Fruit fly (Drosophila melanogaster) Kc167 (cell line): Measurements from ENCODE around the gene CG17440.

Source experiments
- Sin3A ChIP-seq: fragments of >200 bp; optimal IDR thresholded peaks from 2 replicates; lab custom pipeline; 2018; ENCODE audit warnings: missing external identifiers
- h ChIP-seq: fragments of >200 bp; optimal IDR thresholded peaks from 3 replicates; lab custom pipeline; 2018; ENCODE audit warnings: missing external identifiers
- insv ChIP-seq: fragments of >200 bp; optimal IDR thresholded peaks from 3 replicates; lab custom pipeline; 2018; ENCODE audit warnings: missing external identifiers
- psq ChIP-seq: fragments of >200 bp; optimal IDR thresholded peaks from 2 replicates; lab custom pipeline; 2017; ENCODE audit warnings: missing external identifiers
- ttk ChIP-seq: sonication (Bioruptor generic); optimal IDR thresholded peaks from 2 replicates; lab custom pipeline; 2017; ENCODE audit warnings: missing external identifiers

DNA sequence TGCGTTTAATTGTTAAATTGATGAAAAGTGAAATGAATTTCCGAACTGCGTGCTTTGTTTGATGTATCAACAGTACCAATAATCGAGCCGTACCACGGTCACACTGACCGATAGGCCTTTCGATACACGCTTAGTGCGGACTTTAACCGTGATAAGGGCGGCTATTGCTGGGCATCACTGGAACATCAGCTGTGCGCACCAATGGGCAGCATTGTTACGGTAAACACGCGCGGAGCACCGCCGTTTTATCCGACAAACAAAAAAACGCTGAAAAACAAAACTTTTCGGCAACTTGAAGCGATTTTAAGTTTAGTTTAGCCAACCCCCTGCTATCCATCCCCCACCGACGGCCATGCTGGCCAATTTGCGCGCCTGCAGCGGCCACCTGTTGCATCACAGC, 49.4 kb upstream of the CG17440 start, which contains the start of the genes c12.1 and c12.2:
- TF ChIP-seq Sin3A (lab: Kevin White, UChicago): no peak
- TF ChIP-seq insv (lab: Kevin White, UChicago): no peak
- TF ChIP-seq psq (lab: Kevin White, UChicago): no peak
- no peak for TF ChIP-seq h (lab: Kevin White, UChicago)
- no peak for TF ChIP-seq ttk (lab: Kevin White, UChicago)
